Fruit fly (Drosophila melanogaster) whole organism, pupa: ENCODE measurements around the gene Myo81F.

Experiments used
- CG10348 ChIP-seq: fragments of 200-800 bp; sonication (Bioruptor generic); IDR thresholded peaks from 2 replicates; pipeline ENCODE4 v1.3.6; 2022; ENCODE audit warnings: missing biosample characterization, missing genetic modification characterization
- CG13204 ChIP-seq: fragments of 200-800 bp; sonication (Bioruptor generic); optimal IDR thresholded peaks from 2 replicates; lab custom pipeline; 2018; ENCODE audit warnings: missing biosample characterization, mild to moderate bottlenecking, missing genetic modification characterization, moderate library complexity
- CG14655 ChIP-seq: fragments of 200-800 bp; sonication (Bioruptor generic); optimal IDR thresholded peaks from 3 replicates; lab custom pipeline; 2017; ENCODE audit warnings: mild to moderate bottlenecking, missing biosample characterization, missing genetic modification reagents, missing genetic modification characterization
- CG32121 ChIP-seq: fragments of 200-800 bp; sonication (Bioruptor generic); IDR thresholded peaks from 2 replicates; pipeline ENCODE4 v1.3.6; 2022; ENCODE audit warnings: missing biosample characterization, missing genetic modification characterization
- CG4496 ChIP-seq: fragments of 200-800 bp; sonication (Bioruptor generic); IDR thresholded peaks from 3 replicates; pipeline ENCODE4 v1.3.6; 2022; ENCODE audit warnings: missing biosample characterization, missing genetic modification characterization
- CG9948 ChIP-seq: fragments of 200-800 bp; sonication (Bioruptor generic); optimal IDR thresholded peaks from 2 replicates; lab custom pipeline; 2018; ENCODE audit warnings: missing biosample characterization, mild to moderate bottlenecking, missing genetic modification characterization, moderate library complexity
- D1 ChIP-seq: fragments of 200-800 bp; sonication (Bioruptor generic); optimal IDR thresholded peaks from 2 replicates; lab custom pipeline; 2018; ENCODE audit warnings: missing biosample characterization, mild to moderate bottlenecking, missing genetic modification characterization, moderate library complexity
- EcR ChIP-seq: fragments of 200-800 bp; sonication (Bioruptor generic); optimal IDR thresholded peaks from 3 replicates; lab custom pipeline; 2019; ENCODE audit warnings: missing biosample characterization, missing genetic modification characterization, mild to moderate bottlenecking, moderate library complexity, missing genetic modification reagents
- Pif1A ChIP-seq: fragments of 200-800 bp; sonication (Bioruptor generic); optimal IDR thresholded peaks from 3 replicates; lab custom pipeline; 2016; ENCODE audit warnings: missing biosample characterization, missing genetic modification characterization
- Pif1B ChIP-seq: fragments of 200-800 bp; sonication (Bioruptor generic); optimal IDR thresholded peaks from 3 replicates; lab custom pipeline; 2016; ENCODE audit warnings: missing biosample characterization, missing genetic modification characterization
- Snoo ChIP-seq: fragments of 200-800 bp; sonication (Bioruptor generic); optimal IDR thresholded peaks from 3 replicates; lab custom pipeline; 2017; ENCODE audit warnings: missing biosample characterization, mild to moderate bottlenecking, missing genetic modification characterization, inconsistent platforms
- fd96Ca ChIP-seq: fragments of 200-800 bp; sonication (Bioruptor generic); IDR thresholded peaks from 3 replicates; pipeline ENCODE4 v1.3.6; 2022; ENCODE audit warnings: missing biosample characterization, missing genetic modification characterization
- gl ChIP-seq: fragments of 200-800 bp; sonication (Bioruptor generic); optimal IDR thresholded peaks from 2 replicates; lab custom pipeline; 2018; ENCODE audit warnings: missing biosample characterization, mild to moderate bottlenecking, missing genetic modification characterization
- rn ChIP-seq: fragments of 200-800 bp; sonication (Bioruptor generic); IDR thresholded peaks from 2 replicates; pipeline ENCODE4 v1.3.6; 2022; ENCODE audit warnings: missing biosample characterization, missing genetic modification characterization

DNA sequence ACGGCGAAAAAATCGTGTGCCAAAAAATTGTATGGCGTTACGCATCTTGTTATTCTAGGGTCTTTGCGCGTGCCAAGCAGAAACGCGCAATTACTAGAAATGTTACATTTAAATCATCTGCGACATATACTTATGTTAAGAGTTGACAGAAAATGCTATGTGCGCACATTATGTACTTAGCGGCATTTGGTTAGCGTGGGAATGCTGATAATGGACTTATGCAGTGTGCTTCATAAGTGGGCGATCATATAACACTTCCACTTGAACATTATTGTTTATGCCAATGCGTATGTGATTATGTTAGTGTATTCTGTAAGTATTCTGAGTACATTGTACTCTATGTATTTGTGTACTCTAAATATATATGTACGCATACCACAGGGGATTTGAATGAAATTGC, 1544.1 kb downstream of the Myo81F start:
- TF ChIP-seq D1 = no peak
- TF ChIP-seq Pif1A (GFP tag; lab: Kevin White, UChicago) = no peak
- TF ChIP-seq EcR = no peak
- no peak for TF ChIP-seq fd96Ca (GFP tag; lab: Robert Waterston, UW)
- TF ChIP-seq CG13204 (GFP tag; lab: Kevin White, UChicago) = no peak
- no peak for TF ChIP-seq CG9948 (tag; lab: Kevin White, UChicago)
- TF ChIP-seq rn (GFP tag; lab: Robert Waterston, UW) = no peak
- no peak for TF ChIP-seq CG4496 (GFP tag; lab: Robert Waterston, UW)
- TF ChIP-seq CG14655 = no peak
- no peak for TF ChIP-seq Snoo
- no peak for TF ChIP-seq CG10348
- no peak for TF ChIP-seq CG32121 (GFP tag; lab: Robert Waterston, UW)
- no peak for TF ChIP-seq Pif1B (GFP tag; lab: Kevin White, UChicago)
- TF ChIP-seq gl (tag; lab: Kevin White, UChicago) = no peak
